Worm (Caenorhabditis elegans) whole organism, L4/young adult: ENCODE results near the gene K10H10.7.

Source experiments
- W03F9.2 ChIP-seq: fragments of 150-350 bp; optimal IDR thresholded peaks from 2 replicates; lab custom pipeline; 2014; ENCODE audit warnings: missing biosample characterization, missing genetic modification characterization
- dao-5 ChIP-seq: sonication (generic microtip); optimal IDR thresholded peaks from 2 replicates; lab custom pipeline; 2016; ENCODE audit warnings: missing genotype, missing genetic modification characterization, moderate library complexity, missing compliant biosample characterization
- him-1 ChIP-seq: sonication (generic microtip); optimal IDR thresholded peaks from 2 replicates; lab custom pipeline; 2016; ENCODE audit warnings: missing genotype, missing genetic modification reagents, missing genetic modification characterization, missing compliant biosample characterization

DNA sequence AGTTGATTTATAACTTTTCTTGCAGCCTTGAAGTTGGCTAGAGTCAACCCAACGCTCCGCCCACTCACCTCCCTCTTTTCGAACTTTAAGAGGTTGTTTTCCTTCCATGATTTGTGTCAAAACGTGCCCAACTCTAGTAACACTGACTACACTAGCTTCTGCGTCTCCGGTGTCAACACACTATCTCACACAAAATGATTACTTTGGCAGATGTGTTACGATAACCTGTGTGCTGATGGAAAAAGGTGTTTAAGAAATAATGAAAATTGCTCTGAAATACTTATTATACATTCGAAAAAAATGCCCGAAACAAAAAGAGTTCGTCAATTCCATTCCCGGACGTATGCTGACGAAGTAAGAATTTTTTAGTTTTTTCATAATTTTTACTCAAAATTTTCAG, 4.5 kb downstream of the K10H10.7 start, which contains the start of gene K10H10.6:
- TF ChIP-seq W03F9.2 = no peak
- TF ChIP-seq him-1 (tag; lab: Kevin White, UChicago) = no peak
- no peak for TF ChIP-seq dao-5 (tag; lab: Kevin White, UChicago)
